Worm (Caenorhabditis elegans) whole organism, L4 larva: ENCODE measurements around the gene F14F7.4.
A peak's percentile ranks its signal among the peaks of the same experiment; 100 is the strongest.

Experiments used
- F10B5.3 ChIP-seq: sonication (generic microtip); optimal IDR thresholded peaks from 2 replicates; lab custom pipeline; 2016; ENCODE audit warnings: mild to moderate bottlenecking, missing genetic modification characterization, missing compliant biosample characterization
- F26F4.8 ChIP-seq: fragments of 200-800 bp; sonication (Bioruptor generic); conservative IDR thresholded peaks from 2 replicates; pipeline ENCODE4 v1.3.6; 2022; ENCODE audit warnings: missing genetic modification characterization, missing compliant biosample characterization
- F44E2.7 ChIP-seq: fragments of 200-800 bp; sonication (Bioruptor generic); IDR thresholded peaks from 2 replicates; pipeline ENCODE4 v2.1.2; 2022; ENCODE audit warnings: missing genetic modification characterization, missing compliant biosample characterization
- T26A8.4 ChIP-seq: fragments of 200-800 bp; sonication (Bioruptor generic); IDR thresholded peaks from 2 replicates; pipeline ENCODE4 v1.3.6; 2022; ENCODE audit warnings: missing genetic modification characterization, missing compliant biosample characterization
- Y105C5A.15 ChIP-seq: fragments of 200-800 bp; sonication (Bioruptor generic); IDR thresholded peaks from 2 replicates; pipeline ENCODE4 v1.3.6; 2022; ENCODE audit warnings: missing genetic modification characterization, missing compliant biosample characterization
- ZK546.5 ChIP-seq, 2 experiments: sonication (generic microtip); optimal IDR thresholded peaks; 2 replicates each; lab custom pipeline; 2017; ENCODE audit warnings: missing biosample characterization in 2 of 2, missing genetic modification characterization in 2 of 2
- aha-1 ChIP-seq: fragments of 150-350 bp; peaks from one replicate; lab custom pipeline; 2014; ENCODE audit warnings: missing biosample characterization, missing genetic modification characterization
- arid-1 ChIP-seq: fragments of 200-800 bp; sonication (Bioruptor generic); conservative IDR thresholded peaks from 2 replicates; pipeline ENCODE4 v1.3.6; 2022; ENCODE audit warnings: missing genetic modification reagents, missing genetic modification characterization, missing compliant biosample characterization
- ceh-20 ChIP-seq: fragments of 200-800 bp; sonication (Bioruptor generic); IDR thresholded peaks from 2 replicates; pipeline ENCODE4 v1.3.6; 2022; ENCODE audit warnings: missing genetic modification reagents, missing genetic modification characterization, missing compliant biosample characterization
- ceh-32 ChIP-seq: sonication (generic microtip); optimal IDR thresholded peaks from 2 replicates; lab custom pipeline; 2016; ENCODE audit warnings: mild to moderate bottlenecking, missing genetic modification characterization, missing compliant biosample characterization; ENCODE audit not compliant: poor library complexity
- ceh-62 ChIP-seq: sonication (generic microtip); optimal IDR thresholded peaks from 2 replicates; lab custom pipeline; 2017; ENCODE audit warnings: missing biosample characterization, missing genetic modification characterization
- ceh-82 ChIP-seq: sonication (generic microtip); optimal IDR thresholded peaks from 2 replicates; lab custom pipeline; 2017; ENCODE audit warnings: missing biosample characterization, missing genetic modification characterization
- ces-1 ChIP-seq: fragments of 150-350 bp; sonication (generic microtip); optimal IDR thresholded peaks from 4 replicates; lab custom pipeline; 2014; ENCODE audit warnings: missing biosample characterization, missing genetic modification reagents, missing genetic modification characterization
- cey-2 ChIP-seq: sonication (generic microtip); optimal IDR thresholded peaks from 3 replicates; lab custom pipeline; 2017; ENCODE audit warnings: missing genetic modification characterization, mild to moderate bottlenecking, missing compliant biosample characterization, antibody characterized with exemption, borderline replicate concordance; ENCODE audit not compliant: insufficient read depth
- ctbp-1 ChIP-seq: fragments of 200-800 bp; sonication (Bioruptor generic); IDR thresholded peaks from 2 replicates; pipeline ENCODE4 v1.3.6; 2022; ENCODE audit warnings: missing genetic modification reagents, missing genetic modification characterization, missing compliant biosample characterization
- daf-12 ChIP-seq: fragments of 150-350 bp; optimal IDR thresholded peaks from 2 replicates; lab custom pipeline; 2014; ENCODE audit warnings: missing biosample characterization, missing genetic modification reagents, missing genetic modification characterization
- daf-16 ChIP-seq, 3 experiments: sonication (generic microtip); optimal IDR thresholded peaks; 2 replicates each; lab custom pipeline; 2016 to 2017; ENCODE audit warnings: missing genetic modification characterization in 3 of 3, missing genetic modification reagents in 3 of 3, mild to moderate bottlenecking in 2 of 3, missing compliant biosample characterization in 2 of 3, missing biosample characterization in 1 of 3, moderate library complexity in 1 of 3
- daf-19 ChIP-seq: fragments of 200-800 bp; sonication (Bioruptor generic); conservative IDR thresholded peaks from 2 replicates; pipeline ENCODE4 v1.3.6; 2022; ENCODE audit warnings: missing genetic modification characterization, missing compliant biosample characterization
- daf-8 ChIP-seq: fragments of 200-800 bp; sonication (Bioruptor generic); IDR thresholded peaks from 2 replicates; pipeline ENCODE4 v1.3.6; 2022; ENCODE audit warnings: missing genetic modification characterization, missing compliant biosample characterization
- dmd-9 ChIP-seq: fragments of 200-800 bp; sonication (Bioruptor generic); IDR thresholded peaks from 2 replicates; pipeline ENCODE4 v1.3.6; 2022; ENCODE audit warnings: missing genetic modification reagents, missing genetic modification characterization, missing compliant biosample characterization
- duxl-1 ChIP-seq: sonication (generic microtip); optimal IDR thresholded peaks from 2 replicates; lab custom pipeline; 2016; ENCODE audit warnings: mild to moderate bottlenecking, missing genetic modification characterization, moderate library complexity, missing compliant biosample characterization; ENCODE audit not compliant: poor library complexity
- fkh-10 ChIP-seq: fragments of 150-350 bp; optimal IDR thresholded peaks from 2 replicates; lab custom pipeline; 2014; ENCODE audit warnings: missing biosample characterization, missing genetic modification reagents, missing genetic modification characterization
- fos-1 ChIP-seq: fragments of 150-350 bp; optimal IDR thresholded peaks from 2 replicates; lab custom pipeline; 2014; ENCODE audit warnings: missing biosample characterization, missing genetic modification characterization
- hlh-30 ChIP-seq: sonication (generic microtip); optimal IDR thresholded peaks from 2 replicates; lab custom pipeline; 2017; ENCODE audit warnings: antibody characterized with exemption, mild to moderate bottlenecking, missing genetic modification characterization, missing compliant biosample characterization; ENCODE audit not compliant: insufficient read depth
- lin-38 ChIP-seq: fragments of 200-800 bp; sonication (Bioruptor generic); IDR thresholded peaks from 2 replicates; pipeline ENCODE4 v1.3.6; 2022; ENCODE audit warnings: missing genetic modification reagents, missing genetic modification characterization, missing compliant biosample characterization
- lin-39 ChIP-seq: fragments of 150-350 bp; optimal IDR thresholded peaks from 2 replicates; lab custom pipeline; 2014; ENCODE audit warnings: missing biosample characterization, missing genetic modification reagents, missing genetic modification characterization
- madf-9 ChIP-seq: fragments of 200-800 bp; sonication (Bioruptor generic); conservative IDR thresholded peaks from 2 replicates; pipeline ENCODE4 v1.3.6; 2022; ENCODE audit warnings: missing genetic modification reagents, missing genetic modification characterization, missing compliant biosample characterization
- mep-1 ChIP-seq: fragments of 150-350 bp; sonication (generic microtip); optimal IDR thresholded peaks from 3 replicates; lab custom pipeline; 2014; ENCODE audit warnings: missing biosample characterization, missing genetic modification characterization
- mes-2 ChIP-seq: sonication (generic microtip); optimal IDR thresholded peaks from 2 replicates; lab custom pipeline; 2016; ENCODE audit warnings: missing genotype, mild to moderate bottlenecking, missing genetic modification characterization, missing compliant biosample characterization; ENCODE audit not compliant: poor library complexity, severe bottlenecking
- mxl-3 ChIP-seq: fragments of 200-800 bp; sonication (Bioruptor generic); optimal IDR thresholded peaks from 2 replicates; lab custom pipeline; 2018; ENCODE audit warnings: mild to moderate bottlenecking, missing genetic modification characterization, missing compliant biosample characterization
- nhr-10 ChIP-seq: fragments of 150-350 bp; optimal IDR thresholded peaks from 2 replicates; lab custom pipeline; 2014; ENCODE audit warnings: missing biosample characterization, missing genetic modification characterization
- nhr-41 ChIP-seq: fragments of 200-800 bp; sonication (Bioruptor generic); IDR thresholded peaks from 2 replicates; pipeline ENCODE4 v1.3.6; 2022; ENCODE audit warnings: missing genetic modification reagents, missing genetic modification characterization, missing compliant biosample characterization
- nhr-6 ChIP-seq: fragments of 150-350 bp; optimal IDR thresholded peaks from 2 replicates; lab custom pipeline; 2014; ENCODE audit warnings: missing biosample characterization, missing genetic modification characterization
- nhr-76 ChIP-seq: fragments of 150-350 bp; optimal IDR thresholded peaks from 2 replicates; lab custom pipeline; 2014; ENCODE audit warnings: missing biosample characterization, missing genetic modification characterization
- sdz-12 ChIP-seq: fragments of 200-800 bp; sonication (Bioruptor generic); optimal IDR thresholded peaks from 2 replicates; lab custom pipeline; 2018; ENCODE audit warnings: mild to moderate bottlenecking, missing genetic modification characterization, missing compliant biosample characterization
- set-16 ChIP-seq: fragments of 200-800 bp; sonication (Bioruptor generic); IDR thresholded peaks from 2 replicates; pipeline ENCODE4 v1.3.6; 2022; ENCODE audit warnings: missing genetic modification reagents, missing genetic modification characterization, missing compliant biosample characterization
- skn-1 ChIP-seq: fragments of 150-350 bp; optimal IDR thresholded peaks from 2 replicates; lab custom pipeline; 2014; ENCODE audit warnings: missing biosample characterization, missing genetic modification characterization
- snpc-4 ChIP-seq: fragments of 150-350 bp; optimal IDR thresholded peaks from 2 replicates; lab custom pipeline; 2014; ENCODE audit warnings: missing biosample characterization, missing genetic modification characterization
- spr-1 ChIP-seq: sonication (generic microtip); optimal IDR thresholded peaks from 2 replicates; lab custom pipeline; 2016; ENCODE audit warnings: mild to moderate bottlenecking, missing genetic modification characterization, missing compliant biosample characterization
- tag-97 ChIP-seq: fragments of 200-800 bp; sonication (Bioruptor generic); IDR thresholded peaks from 2 replicates; pipeline ENCODE4 v1.3.6; 2022; ENCODE audit warnings: missing genetic modification characterization, missing compliant biosample characterization
- tra-1 ChIP-seq: fragments of 200-800 bp; sonication (Bioruptor generic); IDR thresholded peaks from 2 replicates; pipeline ENCODE4 v1.3.6; 2022; ENCODE audit warnings: missing genetic modification reagents, missing genetic modification characterization, missing compliant biosample characterization
- unc-130 ChIP-seq: sonication (generic microtip); optimal IDR thresholded peaks from 2 replicates; lab custom pipeline; 2016; ENCODE audit warnings: missing genetic modification reagents, missing genetic modification characterization, missing compliant biosample characterization
- unc-39 ChIP-seq: sonication (generic microtip); optimal IDR thresholded peaks from 2 replicates; lab custom pipeline; 2017; ENCODE audit warnings: missing biosample characterization, missing genetic modification characterization
- unc-62 ChIP-seq, 3 experiments: fragments of 150-350 bp in 1 of 3; sonication (generic microtip); optimal IDR thresholded peaks in 2 of 3; peaks in 1 of 3; 1 replicate in 1 of 3; 2 replicates in 2 of 3; lab custom pipeline; 2014 to 2017; ENCODE audit warnings: missing biosample characterization in 3 of 3, missing genetic modification characterization in 3 of 3, missing genetic modification reagents in 3 of 3, missing genotype in 1 of 3
- vab-7 ChIP-seq: fragments of 200-800 bp; sonication (Bioruptor generic); IDR thresholded peaks from 2 replicates; pipeline ENCODE4 v1.3.6; 2022; ENCODE audit warnings: missing genetic modification reagents, missing genetic modification characterization, missing compliant biosample characterization
- zfp-2 ChIP-seq: sonication (generic microtip); optimal IDR thresholded peaks from 2 replicates; lab custom pipeline; 2016; ENCODE audit warnings: mild to moderate bottlenecking, missing genetic modification characterization, missing compliant biosample characterization
- zfp-3 ChIP-seq: fragments of 200-800 bp; sonication (Bioruptor generic); conservative IDR thresholded peaks from 2 replicates; pipeline ENCODE4 v1.3.6; 2022; ENCODE audit warnings: missing genetic modification reagents, missing genetic modification characterization, missing compliant biosample characterization
- zip-2 ChIP-seq: fragments of 150-350 bp; optimal IDR thresholded peaks from 2 replicates; lab custom pipeline; 2014; ENCODE audit warnings: missing biosample characterization, missing genetic modification characterization
- ztf-11 ChIP-seq: fragments of 150-350 bp; optimal IDR thresholded peaks from 2 replicates; lab custom pipeline; 2014; ENCODE audit warnings: missing biosample characterization, missing genetic modification characterization

Gene F14F7.4

ce11 chrIII:12978473-12979174, 50.9 kb downstream of the F14F7.4 start, which contains the start of the genes ubq-2 and frg-1 (continued):
- no peak for TF ChIP-seq fos-1 (tag; lab: Kevin White, UChicago)
- no peak for TF ChIP-seq vab-7 (GFP tag; lab: Robert Waterston, UW)
- no peak for TF ChIP-seq ceh-32 (tag; lab: Kevin White, UChicago)
- no peak for TF ChIP-seq tag-97 (GFP tag; lab: Robert Waterston, UW)
- TF ChIP-seq mxl-3 (GFP tag; lab: Kevin White, UChicago): no peak
- TF ChIP-seq hlh-30 (tag; lab: Kevin White, UChicago): peak; percentile 74
- peak; percentile 53 for TF ChIP-seq nhr-6 (tag; lab: Kevin White, UChicago)
- no peak for TF ChIP-seq lin-39 (tag; lab: Kevin White, UChicago)
- no peak for TF ChIP-seq dmd-9 (GFP tag; lab: Robert Waterston, UW)
- no peak for TF ChIP-seq Y105C5A.15 (GFP tag; lab: Robert Waterston, UW)
- TF ChIP-seq zip-2 (tag; lab: Kevin White, UChicago): peak; percentile 2
- TF ChIP-seq spr-1 (tag; lab: Kevin White, UChicago): peak; percentile 69
- TF ChIP-seq ceh-62: no peak
- peak; percentile 76 for TF ChIP-seq ceh-20 (GFP tag; lab: Robert Waterston, UW)
- no peak for TF ChIP-seq nhr-76
- TF ChIP-seq F10B5.3 (tag; lab: Kevin White, UChicago): peak; percentile 2
- TF ChIP-seq daf-16 (GFP tag; optimal IDR thresholded peaks at IDR 0.05; lab: Kevin White, UChicago): no peak
- TF ChIP-seq daf-16 (tag; optimal IDR thresholded peaks at IDR 0.05; lab: Kevin White, UChicago): no peak
- TF ChIP-seq nhr-10 (tag; lab: Kevin White, UChicago): no peak
- TF ChIP-seq mep-1 (tag; lab: Kevin White, UChicago): peak; percentile 96
- no peak for TF ChIP-seq unc-39
- TF ChIP-seq lin-38 (GFP tag; lab: Robert Waterston, UW): peak; percentile 88
- no peak for TF ChIP-seq ztf-11 (tag; lab: Kevin White, UChicago)
- TF ChIP-seq sdz-12 (GFP tag; lab: Kevin White, UChicago): no peak
- no peak; the same call in 1 of the 2 replicates for TF ChIP-seq tra-1 (GFP tag; lab: Robert Waterston, UW)
- peak in 1 of 2 experiments; percentile 19 for TF ChIP-seq ZK546.5 (tag; optimal IDR thresholded peaks at IDR 0.05; lab: Kevin White, UChicago)
- no peak for TF ChIP-seq daf-19 (GFP tag; lab: Robert Waterston, UW)
- no peak for TF ChIP-seq snpc-4 (tag; lab: Kevin White, UChicago)
- no peak for TF ChIP-seq nhr-41 (GFP tag; lab: Robert Waterston, UW)
- no peak for TF ChIP-seq fkh-10 (GFP tag; lab: Kevin White, UChicago)
- TF ChIP-seq daf-12 (tag; lab: Kevin White, UChicago): no peak
- TF ChIP-seq arid-1: peak; percentile 80
- TF ChIP-seq mes-2: peak; percentile 93
- TF ChIP-seq duxl-1 (tag; lab: Kevin White, UChicago): peak; percentile 58
- TF ChIP-seq madf-9 (GFP tag; lab: Robert Waterston, UW): no peak
- TF ChIP-seq zfp-2 (tag; lab: Kevin White, UChicago): peak; percentile 43
- TF ChIP-seq T26A8.4 (GFP tag; lab: Robert Waterston, UW): peak; percentile 77
- TF ChIP-seq ceh-82 (tag; lab: Kevin White, UChicago): no peak
- no peak for TF ChIP-seq daf-8 (GFP tag; lab: Robert Waterston, UW)
- no peak for TF ChIP-seq ces-1 (GFP tag; lab: Kevin White, UChicago)
- peak; percentile 43 for TF ChIP-seq unc-130 (GFP tag; lab: Kevin White, UChicago)
- no peak for TF ChIP-seq F44E2.7 (GFP tag; lab: Robert Waterston, UW)
- no peak for TF ChIP-seq cey-2
- TF ChIP-seq F26F4.8 (GFP tag; lab: Robert Waterston, UW): no peak
- TF ChIP-seq ctbp-1: peak; percentile 74
- peak in 1 of 2 experiments; percentile 57 for TF ChIP-seq unc-62 (GFP tag; optimal IDR thresholded peaks at IDR 0.05 in 1 of 2; lab: Kevin White, UChicago)
- TF ChIP-seq unc-62 (tag; optimal IDR thresholded peaks at IDR 0.05; lab: Kevin White, UChicago): no peak
- TF ChIP-seq set-16 (GFP tag; lab: Robert Waterston, UW): 0 out of 2 replicates have a peak, but pooled peaks have one; percentile 8
- TF ChIP-seq skn-1 (tag; lab: Kevin White, UChicago): no peak
- TF ChIP-seq aha-1 (tag; lab: Kevin White, UChicago): peak; percentile 54
- TF ChIP-seq zfp-3 (GFP tag; lab: Robert Waterston, UW): 0 out of 2 replicates have a peak, but pooled peaks have one; percentile 21
